Worm (Caenorhabditis elegans): ENCODE results near the gene srh-308.

- TF ChIP-seq mep-1 (tag; optimal IDR thresholded peaks at IDR 0.05) (no peak), pha-4 (tag; optimal IDR thresholded peaks at IDR 0.05) (no peak), lin-13 (tag; optimal IDR thresholded peaks at IDR 0.05) (no peak), nhr-237 (tag; optimal IDR thresholded peaks at IDR 0.05) (no peak), unc-39 (tag; optimal IDR thresholded peaks at IDR 0.05) (no peak), M03D4.4 (tag; optimal IDR thresholded peaks at IDR 0.05) (no peak), elt-3 (tag; optimal IDR thresholded peaks at IDR 0.05) (no peak), sem-2 (GFP tag; optimal IDR thresholded peaks at IDR 0.05) (no peak), nhr-28 (tag; optimal IDR thresholded peaks at IDR 0.05) (no peak), snpc-4 (tag; optimal IDR thresholded peaks at IDR 0.05) (no peak), blmp-1 (tag; optimal IDR thresholded peaks at IDR 0.05) (no peak), unc-62 (GFP tag; optimal IDR thresholded peaks at IDR 0.05) (no peak), elt-1 (tag; optimal IDR thresholded peaks at IDR 0.05; ENCODE audit: borderline replicate concordance, insufficient read depth) (no peak)
Measured at ce11 chrV:14033649-14034048, 16.3 kb upstream of the srh-308 start, which contains the start of gene ins-10.
